Fruit fly (Drosophila melanogaster) whole organism, embryonic: ENCODE results near the gene pHCl-1.

Source experiments
- Ada2b ChIP-seq: fragments of 200-800 bp; sonication (Bioruptor generic); IDR thresholded peaks from 2 replicates; pipeline ENCODE4 v1.3.6; 2022; ENCODE audit warnings: missing biosample characterization, missing genetic modification characterization
- Atf-2 ChIP-seq: fragments of 200-800 bp; sonication (Bioruptor generic); optimal IDR thresholded peaks from 2 replicates; lab custom pipeline; 2016; ENCODE audit warnings: missing biosample characterization, missing genetic modification characterization
- B-H2 ChIP-seq: fragments of 200-800 bp; sonication (Bioruptor generic); optimal IDR thresholded peaks from 2 replicates; lab custom pipeline; 2018; ENCODE audit warnings: missing biosample characterization, mild to moderate bottlenecking, missing genetic modification characterization
- BtbVII ChIP-seq: fragments of 200-800 bp; sonication (Bioruptor generic); optimal IDR thresholded peaks from 3 replicates; lab custom pipeline; 2017; ENCODE audit warnings: missing biosample characterization, mild to moderate bottlenecking, missing genetic modification characterization
- CG10209 ChIP-seq: fragments of 200-800 bp; sonication (Bioruptor generic); optimal IDR thresholded peaks from 3 replicates; lab custom pipeline; 2017; ENCODE audit warnings: missing biosample characterization, mild to moderate bottlenecking, missing genetic modification characterization, missing genetic modification reagents
- CG12219 ChIP-seq: fragments of 200-800 bp; sonication (Bioruptor generic); optimal IDR thresholded peaks from 3 replicates; lab custom pipeline; 2018; ENCODE audit warnings: missing biosample characterization, mild to moderate bottlenecking, missing genetic modification characterization
- CG12391 ChIP-seq: fragments of 200-800 bp; sonication (Bioruptor generic); optimal IDR thresholded peaks from 3 replicates; lab custom pipeline; 2018; ENCODE audit warnings: missing biosample characterization, mild to moderate bottlenecking, missing genetic modification characterization, moderate library complexity
- CG15011 ChIP-seq: fragments of 200-800 bp; sonication (Bioruptor generic); optimal IDR thresholded peaks from 3 replicates; lab custom pipeline; 2018; ENCODE audit warnings: missing biosample characterization, mild to moderate bottlenecking, missing genetic modification characterization
- CG15073 ChIP-seq: fragments of 200-800 bp; sonication (Bioruptor generic); optimal IDR thresholded peaks from 2 replicates; lab custom pipeline; 2016; ENCODE audit warnings: missing biosample characterization, missing genetic modification characterization
- CG15601 ChIP-seq: fragments of 200-800 bp; sonication (Bioruptor generic); optimal IDR thresholded peaks from 3 replicates; lab custom pipeline; 2019; ENCODE audit warnings: missing biosample characterization, mild to moderate bottlenecking, missing genetic modification characterization, moderate library complexity
- CG17361 ChIP-seq: fragments of 200-800 bp; sonication (Bioruptor generic); IDR thresholded peaks from 3 replicates; pipeline ENCODE4 v1.3.6; 2022; ENCODE audit warnings: missing biosample characterization, missing genetic modification characterization
- CG2202 ChIP-seq: fragments of 200-800 bp; sonication (Bioruptor generic); optimal IDR thresholded peaks from 2 replicates; lab custom pipeline; 2018; ENCODE audit warnings: missing biosample characterization, mild to moderate bottlenecking, missing genetic modification characterization
- CG31441 ChIP-seq: fragments of 200-800 bp; sonication (Bioruptor generic); IDR thresholded peaks from 2 replicates; pipeline ENCODE4 v1.3.6; 2022; ENCODE audit warnings: missing biosample characterization, missing genetic modification characterization
- CG34422 ChIP-seq: fragments of 200-800 bp; sonication (Bioruptor generic); IDR thresholded peaks from 3 replicates; pipeline ENCODE4 v1.3.6; 2022; ENCODE audit warnings: missing biosample characterization, missing genetic modification characterization
- CG4404 ChIP-seq: fragments of 200-800 bp; sonication (Bioruptor generic); IDR thresholded peaks from 2 replicates; pipeline ENCODE4 v1.3.6; 2022; ENCODE audit warnings: missing biosample characterization, missing genetic modification characterization
- CG4617 ChIP-seq: fragments of 200-800 bp; sonication (Bioruptor generic); optimal IDR thresholded peaks from 3 replicates; lab custom pipeline; 2016; ENCODE audit warnings: missing biosample characterization, missing genetic modification characterization, borderline replicate concordance
- CG7271 ChIP-seq: fragments of 200-800 bp; sonication (Bioruptor generic); optimal IDR thresholded peaks from 2 replicates; lab custom pipeline; 2018; ENCODE audit warnings: missing biosample characterization, mild to moderate bottlenecking, missing genetic modification characterization, moderate library complexity
- CTCF ChIP-seq: fragments of 200-800 bp; sonication (Bioruptor generic); optimal IDR thresholded peaks from 2 replicates; lab custom pipeline; 2017; ENCODE audit warnings: missing biosample characterization, mild to moderate bottlenecking, missing genetic modification characterization, moderate library complexity
- CoRest ChIP-seq: fragments of 200-800 bp; sonication (Bioruptor generic); optimal IDR thresholded peaks from 3 replicates; lab custom pipeline; 2018; ENCODE audit warnings: missing biosample characterization, mild to moderate bottlenecking, missing genetic modification characterization, moderate library complexity
- Dek ChIP-seq: fragments of 200-800 bp; sonication (Bioruptor generic); optimal IDR thresholded peaks from 3 replicates; lab custom pipeline; 2019; ENCODE audit warnings: missing biosample characterization, mild to moderate bottlenecking, missing genetic modification characterization, moderate library complexity
- Drgx ChIP-seq: fragments of 200-800 bp; sonication (Bioruptor generic); IDR thresholded peaks from 2 replicates; pipeline ENCODE4 v1.3.6; 2022; ENCODE audit warnings: missing biosample characterization, missing genetic modification characterization
- Eip74EF ChIP-seq, 2 experiments: fragments of 200-800 bp in 1 of 2; fragments of >200 bp in 1 of 2; sonication (Bioruptor generic) in 1 of 2; optimal IDR thresholded peaks; 2 replicates each; lab custom pipeline; 2017 to 2019; ENCODE audit warnings: missing biosample characterization in 2 of 2, missing genetic modification characterization in 2 of 2, mild to moderate bottlenecking in 1 of 2, moderate library complexity in 1 of 2
- Fer1 ChIP-seq: fragments of 200-800 bp; sonication (Bioruptor generic); optimal IDR thresholded peaks from 2 replicates; lab custom pipeline; 2017; ENCODE audit warnings: missing biosample characterization, mild to moderate bottlenecking, missing genetic modification characterization
- Fer2 ChIP-seq: fragments of 200-800 bp; sonication (Bioruptor generic); optimal IDR thresholded peaks from 2 replicates; lab custom pipeline; 2018; ENCODE audit warnings: missing biosample characterization, mild to moderate bottlenecking, missing genetic modification characterization, moderate library complexity
- Med ChIP-seq: fragments of 200-800 bp; sonication (Bioruptor generic); peaks from one replicate; lab custom pipeline; 2016; ENCODE audit warnings: missing biosample characterization, missing genetic modification characterization, mild to moderate bottlenecking, inconsistent platforms, moderate library complexity
- NFAT ChIP-seq: fragments of 200-800 bp; sonication (Bioruptor generic); IDR thresholded peaks from 2 replicates; pipeline ENCODE4 v1.3.6; 2022; ENCODE audit warnings: missing biosample characterization, missing genetic modification characterization
- Nf-YB ChIP-seq: fragments of 200-800 bp; sonication (Bioruptor generic); optimal IDR thresholded peaks from 3 replicates; lab custom pipeline; 2019; ENCODE audit warnings: missing biosample characterization, mild to moderate bottlenecking, missing genetic modification characterization, moderate library complexity
- Side ChIP-seq: fragments of 200-800 bp; sonication (Bioruptor generic); optimal IDR thresholded peaks from 2 replicates; lab custom pipeline; 2016; ENCODE audit warnings: missing biosample characterization, missing genetic modification characterization
- Trl ChIP-seq, 3 experiments: fragments of >200 bp in 2 of 3; fragments of 200-800 bp in 1 of 3; sonication (Bioruptor generic) in 1 of 3; optimal IDR thresholded peaks; 2 replicates in 1 of 3; 3 replicates in 2 of 3; lab custom pipeline; 2016 to 2017; ENCODE audit warnings: missing biosample characterization in 1 of 3, missing genetic modification characterization in 1 of 3
- abd-A ChIP-seq: fragments of 200-800 bp; sonication (Bioruptor generic); optimal IDR thresholded peaks from 3 replicates; lab custom pipeline; 2019; ENCODE audit warnings: missing biosample characterization, mild to moderate bottlenecking, missing genetic modification characterization, moderate library complexity
- ase ChIP-seq: fragments of 200-800 bp; sonication (Bioruptor generic); IDR thresholded peaks from 3 replicates; pipeline ENCODE4 v1.3.6; 2022; ENCODE audit warnings: missing biosample characterization, missing genetic modification characterization
- bab2 ChIP-seq: fragments of 200-800 bp; sonication (Bioruptor generic); optimal IDR thresholded peaks from 2 replicates; lab custom pipeline; 2016; ENCODE audit warnings: missing biosample characterization, missing genetic modification characterization
- chinmo ChIP-seq: fragments of 200-800 bp; sonication (Bioruptor generic); IDR thresholded peaks from 4 replicates; pipeline ENCODE4 v1.3.6; 2022; ENCODE audit warnings: missing biosample characterization, missing genetic modification characterization; ENCODE audit not compliant: partially characterized antibody
- dmrt99B ChIP-seq: fragments of 200-800 bp; sonication (Bioruptor generic); optimal IDR thresholded peaks from 2 replicates; lab custom pipeline; 2018; ENCODE audit warnings: missing biosample characterization, mild to moderate bottlenecking, missing genetic modification characterization, moderate library complexity
- dpn ChIP-seq, 2 experiments: fragments of 200-800 bp; sonication (Bioruptor generic); optimal IDR thresholded peaks; 3 replicates each; lab custom pipeline; 2016; ENCODE audit warnings: missing biosample characterization in 2 of 2, missing genetic modification characterization in 2 of 2
- eve ChIP-seq, 2 experiments: fragments of >200 bp; optimal IDR thresholded peaks; 2 replicates each; lab custom pipeline; 2017; ENCODE audit warnings: missing biosample characterization in 2 of 2, missing genetic modification characterization in 2 of 2
- exex ChIP-seq: fragments of 200-800 bp; sonication (Bioruptor generic); optimal IDR thresholded peaks from 4 replicates; lab custom pipeline; 2018; ENCODE audit warnings: missing biosample characterization, mild to moderate bottlenecking, missing genetic modification characterization, moderate library complexity
- eyg ChIP-seq: fragments of 200-800 bp; sonication (Bioruptor generic); optimal IDR thresholded peaks from 3 replicates; lab custom pipeline; 2016; ENCODE audit warnings: missing biosample characterization, missing genetic modification characterization
- fd3F ChIP-seq: fragments of 200-800 bp; sonication (Bioruptor generic); optimal IDR thresholded peaks from 2 replicates; lab custom pipeline; 2018; ENCODE audit warnings: missing biosample characterization, mild to moderate bottlenecking, missing genetic modification characterization, moderate library complexity
- gce ChIP-seq: fragments of 200-800 bp; sonication (Bioruptor generic); IDR thresholded peaks from 3 replicates; pipeline ENCODE4 v1.3.6; 2022; ENCODE audit warnings: missing biosample characterization, missing genetic modification characterization
- hth ChIP-seq: fragments of >200 bp; optimal IDR thresholded peaks from 2 replicates; lab custom pipeline; 2017; ENCODE audit warnings: inconsistent platforms
- ind ChIP-seq: fragments of 200-800 bp; sonication (Bioruptor generic); optimal IDR thresholded peaks from 3 replicates; lab custom pipeline; 2016; ENCODE audit warnings: missing biosample characterization, missing genetic modification characterization
- insv ChIP-seq, 2 experiments: fragments of 200-800 bp; sonication (Bioruptor generic); optimal IDR thresholded peaks; 3 replicates each; lab custom pipeline; 2016 to 2018; ENCODE audit warnings: missing biosample characterization in 2 of 2, missing genetic modification characterization in 2 of 2
- kni ChIP-seq: fragments of 200-800 bp; sonication (Bioruptor generic); optimal IDR thresholded peaks from 3 replicates; lab custom pipeline; 2017; ENCODE audit warnings: mild to moderate bottlenecking, missing biosample characterization, missing genetic modification reagents, missing genetic modification characterization
- lilli ChIP-seq: fragments of 200-800 bp; sonication (Bioruptor generic); optimal IDR thresholded peaks from 3 replicates; lab custom pipeline; 2016; ENCODE audit warnings: missing biosample characterization, missing genetic modification characterization
- nau ChIP-seq: fragments of 200-800 bp; sonication (Bioruptor generic); optimal IDR thresholded peaks from 3 replicates; lab custom pipeline; 2017; ENCODE audit warnings: missing biosample characterization, mild to moderate bottlenecking, missing genetic modification characterization, missing genetic modification reagents
- pita ChIP-seq: fragments of 200-800 bp; sonication (Bioruptor generic); optimal IDR thresholded peaks from 2 replicates; lab custom pipeline; 2017; ENCODE audit warnings: missing biosample characterization, mild to moderate bottlenecking, missing genetic modification characterization
- shn ChIP-seq: fragments of 200-800 bp; sonication (Bioruptor generic); optimal IDR thresholded peaks from 3 replicates; lab custom pipeline; 2016; ENCODE audit warnings: missing biosample characterization, missing genetic modification characterization
- slou ChIP-seq: fragments of 200-800 bp; sonication (Bioruptor generic); optimal IDR thresholded peaks from 3 replicates; lab custom pipeline; 2016; ENCODE audit warnings: missing biosample characterization, missing genetic modification characterization
- ttk ChIP-seq: fragments of 200-800 bp; sonication (Bioruptor generic); IDR thresholded peaks from 2 replicates; pipeline ENCODE4 v2.1.2; 2022; ENCODE audit warnings: missing biosample characterization, missing genetic modification characterization

Gene pHCl-1

DNA sequence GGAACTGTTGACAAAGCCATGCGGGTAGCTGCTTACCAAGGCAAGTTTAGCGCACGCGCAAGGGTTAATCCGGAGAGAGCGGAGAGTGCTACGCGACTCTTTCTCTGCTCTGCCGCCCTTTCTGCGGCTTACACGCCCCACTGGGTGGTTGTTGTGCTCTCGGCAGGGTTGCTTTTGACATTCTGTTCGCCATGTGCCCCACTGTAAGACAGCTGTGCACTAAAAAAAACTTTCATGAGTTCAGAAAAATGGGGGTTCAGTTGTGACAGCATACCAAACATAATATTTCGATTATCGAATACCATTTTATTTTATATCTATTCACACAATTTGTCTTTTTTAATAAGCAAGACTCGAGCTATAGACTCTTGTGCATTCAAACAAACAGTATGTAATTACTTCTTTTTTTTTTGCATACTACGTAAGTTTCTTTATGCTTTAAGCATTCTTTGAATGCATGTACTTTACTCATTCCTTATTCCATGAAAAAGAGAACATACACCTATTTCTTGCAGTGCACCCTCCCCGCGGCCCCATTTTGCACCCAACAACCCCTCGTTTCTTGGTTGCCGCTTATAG, 22.3 kb upstream of the pHCl-1 start (continued):
- TF ChIP-seq Nf-YB (GFP tag; lab: Kevin White, UChicago) (peak; percentile 10), ttk (GFP tag; lab: Robert Waterston, UW) (peak; percentile 39; the same call in 1 of the 2 replicates), CG17361 (GFP tag; lab: Robert Waterston, UW) (no peak; the same call in none of the 3 replicates), gce (GFP tag; lab: Robert Waterston, UW) (no peak), CG34422 (GFP tag; lab: Robert Waterston, UW) (no peak), Eip74EF (GFP tag; optimal IDR thresholded peaks at IDR 0.05; lab: Kevin White, UChicago) (no peak), Drgx (GFP tag; lab: Robert Waterston, UW) (no peak), dmrt99B (tag; lab: Kevin White, UChicago) (peak; percentile 73), CG15073 (GFP tag; lab: Kevin White, UChicago) (no peak), hth (lab: Kevin White, UChicago) (no peak), eyg (GFP tag; lab: Kevin White, UChicago) (peak; percentile 6), abd-A (tag; lab: Kevin White, UChicago) (peak; percentile 69), CG15011 (GFP tag; lab: Kevin White, UChicago) (peak; percentile 49), ase (GFP tag; lab: Robert Waterston, UW) (no peak), Side (GFP tag; lab: Kevin White, UChicago) (peak; percentile 5), CG10209 (GFP tag; lab: Kevin White, UChicago) (peak; percentile 44), lilli (GFP tag; lab: Kevin White, UChicago) (peak; percentile 2), ind (GFP tag; lab: Kevin White, UChicago) (peak; percentile 40), bab2 (GFP tag; lab: Kevin White, UChicago) (peak; percentile 26), pita (GFP tag; lab: Kevin White, UChicago) (no peak), Fer2 (tag; lab: Kevin White, UChicago) (peak; percentile 14), eve (GFP tag; optimal IDR thresholded peaks at IDR 0.05; lab: Kevin White, UChicago) (peak in 1 of 2 experiments; percentile 84), fd3F (GFP tag; lab: Kevin White, UChicago) (peak; percentile 8), CG31441 (GFP tag; lab: Robert Waterston, UW) (peak; percentile 48; the same call in 1 of the 2 replicates), CoRest (tag; lab: Kevin White, UChicago) (peak; percentile 64), shn (GFP tag; lab: Kevin White, UChicago) (no peak), Dek (tag; lab: Kevin White, UChicago) (peak; percentile 42), BtbVII (peak; percentile 56), Fer1 (peak; percentile 85), exex (tag; lab: Kevin White, UChicago) (peak; percentile 21), CG4617 (GFP tag; lab: Kevin White, UChicago) (no peak), CG2202 (tag; lab: Kevin White, UChicago) (no peak), CG15601 (tag; lab: Kevin White, UChicago) (peak; percentile 4), CG4404 (GFP tag; lab: Robert Waterston, UW) (no peak), Ada2b (GFP tag; lab: Robert Waterston, UW) (peak; percentile 32; the same call in 1 of the 2 replicates), Trl (optimal IDR thresholded peaks at IDR 0.05; lab: Kevin White, UChicago) (peak; percentile 54 to 61), Trl (GFP tag; optimal IDR thresholded peaks at IDR 0.05; lab: Kevin White, UChicago) (no peak), dpn (GFP tag; optimal IDR thresholded peaks at IDR 0.05; lab: Kevin White, UChicago) (peak; percentile 21 to 33), chinmo (GFP tag; lab: Robert Waterston, UW) (no peak), nau (GFP tag; lab: Kevin White, UChicago) (peak; percentile 44), slou (peak; percentile 7), CG7271 (tag; lab: Kevin White, UChicago) (no peak), CTCF (GFP tag; lab: Kevin White, UChicago) (no peak), kni (no peak), B-H2 (no peak), insv (GFP tag; optimal IDR thresholded peaks at IDR 0.05; lab: Kevin White, UChicago) (peak in 1 of 2 experiments; percentile 1), NFAT (no peak), CG12219 (GFP tag; lab: Kevin White, UChicago) (no peak), Med (no peak), Atf-2 (GFP tag; lab: Kevin White, UChicago) (no peak), CG12391 (tag; lab: Kevin White, UChicago) (peak; percentile 53)
